Worm (Caenorhabditis elegans) whole organism, L1 larva: Measurements from ENCODE around the gene lgg-1.

Source experiments
- C04F5.9 ChIP-seq: sonication (generic microtip); optimal IDR thresholded peaks from 2 replicates; lab custom pipeline; 2016; ENCODE audit warnings: missing genetic modification characterization, missing compliant biosample characterization
- C16A3.4 ChIP-seq: fragments of 150-350 bp; optimal IDR thresholded peaks from 2 replicates; lab custom pipeline; 2014; ENCODE audit warnings: missing biosample characterization, missing genetic modification characterization
- alr-1 ChIP-seq: fragments of 200-800 bp; sonication (Bioruptor generic); optimal IDR thresholded peaks from 2 replicates; lab custom pipeline; 2018; ENCODE audit warnings: borderline replicate concordance, mild to moderate bottlenecking, missing genetic modification characterization, missing compliant biosample characterization
- ama-1 ChIP-seq: fragments of 150-350 bp; optimal IDR thresholded peaks from 2 replicates; lab custom pipeline; 2014
- ceh-63 ChIP-seq: fragments of 200-800 bp; sonication (Bioruptor generic); optimal IDR thresholded peaks from 2 replicates; lab custom pipeline; 2018; ENCODE audit warnings: mild to moderate bottlenecking, missing genetic modification characterization, missing compliant biosample characterization
- ceh-82 ChIP-seq, 3 experiments: fragments of 150-350 bp in 1 of 3; sonication (generic microtip) in 2 of 3; optimal IDR thresholded peaks; 2 replicates each; lab custom pipeline; 2014 to 2017; ENCODE audit warnings: missing biosample characterization in 3 of 3, missing genetic modification characterization in 3 of 3
- ceh-88 ChIP-seq: fragments of 200-800 bp; sonication (Bioruptor generic); IDR thresholded peaks from 2 replicates; pipeline ENCODE4 v1.3.6; 2022; ENCODE audit warnings: missing genetic modification characterization, missing compliant biosample characterization
- ceh-90 ChIP-seq: sonication (generic microtip); optimal IDR thresholded peaks from 2 replicates; lab custom pipeline; 2016; ENCODE audit warnings: missing genetic modification characterization, missing compliant biosample characterization
- ces-1 ChIP-seq: fragments of 150-350 bp; optimal IDR thresholded peaks from 2 replicates; lab custom pipeline; 2014; ENCODE audit warnings: missing biosample characterization, missing genetic modification reagents, missing genetic modification characterization
- dsc-1 ChIP-seq: sonication (generic microtip); optimal IDR thresholded peaks from 2 replicates; lab custom pipeline; 2016; ENCODE audit warnings: mild to moderate bottlenecking, missing genetic modification characterization, missing compliant biosample characterization
- efl-1 ChIP-seq, 4 experiments: fragments of 150-350 bp; optimal IDR thresholded peaks in 3 of 4; peaks in 1 of 4; 1 replicate in 1 of 4; 2 replicates in 3 of 4; lab custom pipeline; 2014; ENCODE audit warnings: missing biosample characterization in 2 of 4, missing genetic modification characterization in 2 of 4, missing genetic modification reagents in 2 of 4
- egl-27 ChIP-seq, 2 experiments: fragments of 150-350 bp in 1 of 2; sonication (generic microtip); optimal IDR thresholded peaks; 3 replicates each; lab custom pipeline; 2017 to 2018; ENCODE audit warnings: missing biosample characterization in 2 of 2, missing genetic modification characterization in 2 of 2, missing genetic modification reagents in 2 of 2
- elt-3 ChIP-seq, 6 experiments: fragments of 150-350 bp in 1 of 6; sonication (generic microtip); optimal IDR thresholded peaks; 2 replicates each; lab custom pipeline; 2017 to 2018; ENCODE audit warnings: missing biosample characterization in 6 of 6, missing genetic modification characterization in 6 of 6, inconsistent platforms in 1 of 6
- ets-5 ChIP-seq: fragments of 200-800 bp; sonication (Bioruptor generic); IDR thresholded peaks from 2 replicates; pipeline ENCODE4 v1.3.6; 2022; ENCODE audit warnings: missing genetic modification characterization, missing compliant biosample characterization
- fkh-10 ChIP-seq: sonication (generic microtip); optimal IDR thresholded peaks from 2 replicates; lab custom pipeline; 2017; ENCODE audit warnings: missing biosample characterization, missing genetic modification reagents, missing genetic modification characterization
- fkh-4 ChIP-seq: sonication (generic microtip); optimal IDR thresholded peaks from 2 replicates; lab custom pipeline; 2016; ENCODE audit warnings: missing compliant biosample characterization, missing genetic modification characterization, borderline replicate concordance
- fkh-8 ChIP-seq: sonication (generic microtip); optimal IDR thresholded peaks from 2 replicates; lab custom pipeline; 2016; ENCODE audit warnings: mild to moderate bottlenecking, missing genetic modification characterization, missing compliant biosample characterization
- fos-1 ChIP-seq: fragments of 150-350 bp; optimal IDR thresholded peaks from 2 replicates; lab custom pipeline; 2014; ENCODE audit warnings: missing biosample characterization, missing genetic modification characterization
- grh-1 ChIP-seq: fragments of 200-800 bp; sonication (Bioruptor generic); IDR thresholded peaks from 2 replicates; pipeline ENCODE4 v1.3.6; 2022; ENCODE audit warnings: missing genetic modification reagents, missing genetic modification characterization, missing compliant biosample characterization
- hlh-4 ChIP-seq: sonication (generic microtip); optimal IDR thresholded peaks from 2 replicates; lab custom pipeline; 2016; ENCODE audit warnings: mild to moderate bottlenecking, missing genetic modification characterization, missing compliant biosample characterization
- hpl-2 ChIP-seq: fragments of 150-350 bp; optimal IDR thresholded peaks from 2 replicates; lab custom pipeline; 2014; ENCODE audit warnings: missing biosample characterization, missing genetic modification reagents, missing genetic modification characterization
- irx-1 ChIP-seq: sonication (generic microtip); optimal IDR thresholded peaks from 2 replicates; lab custom pipeline; 2016; ENCODE audit warnings: missing genetic modification characterization, missing compliant biosample characterization
- jun-1 ChIP-seq: fragments of 150-350 bp; optimal IDR thresholded peaks from 2 replicates; lab custom pipeline; 2014; ENCODE audit warnings: missing biosample characterization, missing genetic modification reagents, missing genetic modification characterization
- lin-13 ChIP-seq: fragments of 150-350 bp; optimal IDR thresholded peaks from 2 replicates; lab custom pipeline; 2014; ENCODE audit warnings: missing biosample characterization, missing genetic modification reagents, missing genetic modification characterization
- lin-14 ChIP-seq: fragments of 200-800 bp; sonication (Bioruptor generic); optimal IDR thresholded peaks from 2 replicates; lab custom pipeline; 2018; ENCODE audit warnings: mild to moderate bottlenecking, missing genetic modification characterization, moderate library complexity, missing compliant biosample characterization
- lin-15B ChIP-seq: fragments of 150-350 bp; sonication (generic microtip); optimal IDR thresholded peaks from 3 replicates; lab custom pipeline; 2014; ENCODE audit warnings: missing biosample characterization, missing genetic modification characterization
- lin-39 ChIP-seq: fragments of 150-350 bp; optimal IDR thresholded peaks from 2 replicates; lab custom pipeline; 2014; ENCODE audit warnings: missing biosample characterization, missing genetic modification reagents, missing genetic modification characterization
- lir-3 ChIP-seq: sonication (generic microtip); optimal IDR thresholded peaks from 2 replicates; lab custom pipeline; 2016; ENCODE audit warnings: mild to moderate bottlenecking, missing genetic modification characterization, moderate library complexity, missing compliant biosample characterization; ENCODE audit not compliant: poor library complexity
- mdl-1 ChIP-seq, 2 experiments: fragments of 150-350 bp; optimal IDR thresholded peaks; 2 replicates each; lab custom pipeline; 2014 to 2017; ENCODE audit warnings: missing biosample characterization in 2 of 2, missing genetic modification characterization in 2 of 2, inconsistent platforms in 1 of 2
- mef-2 ChIP-seq: fragments of 150-350 bp; optimal IDR thresholded peaks from 2 replicates; lab custom pipeline; 2014; ENCODE audit warnings: missing biosample characterization, missing genetic modification characterization
- mep-1 ChIP-seq: fragments of 150-350 bp; optimal IDR thresholded peaks from 2 replicates; lab custom pipeline; 2014; ENCODE audit warnings: missing biosample characterization, missing genetic modification characterization
- nhr-11 ChIP-seq: fragments of 150-350 bp; optimal IDR thresholded peaks from 2 replicates; lab custom pipeline; 2014; ENCODE audit warnings: missing biosample characterization, missing genetic modification characterization
- nhr-12 ChIP-seq: sonication (generic microtip); optimal IDR thresholded peaks from 2 replicates; lab custom pipeline; 2017; ENCODE audit warnings: missing biosample characterization, missing genetic modification characterization
- nhr-19 ChIP-seq: fragments of 200-800 bp; sonication (Bioruptor generic); conservative IDR thresholded peaks from 2 replicates; pipeline ENCODE4 v1.3.6; 2022; ENCODE audit warnings: missing genetic modification characterization, missing compliant biosample characterization
- nhr-20 ChIP-seq: sonication (generic microtip); optimal IDR thresholded peaks from 2 replicates; lab custom pipeline; 2016; ENCODE audit warnings: mild to moderate bottlenecking, missing genetic modification characterization, missing compliant biosample characterization
- nhr-237 ChIP-seq: fragments of 150-350 bp; optimal IDR thresholded peaks from 2 replicates; lab custom pipeline; 2014; ENCODE audit warnings: missing biosample characterization, missing genetic modification characterization
- nhr-28 ChIP-seq: fragments of 150-350 bp; optimal IDR thresholded peaks from 2 replicates; lab custom pipeline; 2014; ENCODE audit warnings: missing biosample characterization, missing genetic modification characterization
- nhr-47 ChIP-seq: sonication (generic microtip); optimal IDR thresholded peaks from 2 replicates; lab custom pipeline; 2016; ENCODE audit warnings: mild to moderate bottlenecking, missing genetic modification characterization, moderate library complexity, missing compliant biosample characterization
- nhr-90 ChIP-seq: sonication (generic microtip); optimal IDR thresholded peaks from 2 replicates; lab custom pipeline; 2016; ENCODE audit warnings: mild to moderate bottlenecking, missing genetic modification characterization, missing compliant biosample characterization; ENCODE audit not compliant: poor library complexity
- pag-3 ChIP-seq: sonication (generic microtip); optimal IDR thresholded peaks from 2 replicates; lab custom pipeline; 2017; ENCODE audit warnings: missing genetic modification characterization, mild to moderate bottlenecking, missing compliant biosample characterization, antibody characterized with exemption, borderline replicate concordance; ENCODE audit not compliant: insufficient read depth
- pax-3 ChIP-seq: fragments of 200-800 bp; sonication (Bioruptor generic); optimal IDR thresholded peaks from 2 replicates; lab custom pipeline; 2018; ENCODE audit warnings: mild to moderate bottlenecking, missing genetic modification characterization, moderate library complexity, missing compliant biosample characterization
- skn-1 ChIP-seq: fragments of 150-350 bp; optimal IDR thresholded peaks from 2 replicates; lab custom pipeline; 2014; ENCODE audit warnings: missing biosample characterization, missing genetic modification characterization
- snu-23 ChIP-seq: sonication (generic microtip); optimal IDR thresholded peaks from 2 replicates; lab custom pipeline; 2016; ENCODE audit warnings: missing genetic modification characterization, missing compliant biosample characterization
- sox-4 ChIP-seq: sonication (generic microtip); optimal IDR thresholded peaks from 2 replicates; lab custom pipeline; 2016; ENCODE audit warnings: missing genetic modification characterization, missing compliant biosample characterization
- sptf-1 ChIP-seq: fragments of 150-350 bp; optimal IDR thresholded peaks from 2 replicates; lab custom pipeline; 2014; ENCODE audit warnings: missing biosample characterization, missing genetic modification characterization
- sup-37 ChIP-seq: fragments of 200-800 bp; sonication (Bioruptor generic); optimal IDR thresholded peaks from 2 replicates; lab custom pipeline; 2018; ENCODE audit warnings: mild to moderate bottlenecking, missing genetic modification characterization, missing compliant biosample characterization
- unc-62 ChIP-seq: fragments of 150-350 bp; optimal IDR thresholded peaks from 2 replicates; lab custom pipeline; 2014; ENCODE audit warnings: missing biosample characterization, missing genetic modification reagents, missing genetic modification characterization
- unc-98 ChIP-seq: fragments of 200-800 bp; sonication (Bioruptor generic); IDR thresholded peaks from 2 replicates; pipeline ENCODE4 v1.3.6; 2022; ENCODE audit warnings: missing genetic modification characterization, missing compliant biosample characterization
- zip-4 ChIP-seq: fragments of 200-800 bp; sonication (Bioruptor generic); optimal IDR thresholded peaks from 2 replicates; lab custom pipeline; 2018; ENCODE audit warnings: mild to moderate bottlenecking, missing genetic modification characterization, moderate library complexity, missing compliant biosample characterization

lgg-1 gene

ce11 chrII:6387937-6388336 is 40.4 kb upstream of the lgg-1 start, which contains the start of gene F58F12.2:
F58F12.2 (minus strand) TSS chrII:6388037.
- no peak for TF ChIP-seq fkh-10
- TF ChIP-seq ets-5, result no peak
- no peak for TF ChIP-seq fkh-8
- no peak for TF ChIP-seq nhr-19 (GFP tag; lab: Robert Waterston, UW)
- TF ChIP-seq ceh-82 (tag; optimal IDR thresholded peaks at IDR 0.05; lab: Kevin White, UChicago), result no peak
- TF ChIP-seq nhr-47 (tag; lab: Kevin White, UChicago), result no peak
- TF ChIP-seq efl-1 (optimal IDR thresholded peaks at IDR 0.05; lab: Kevin White, UChicago), result no peak
- no peak for TF ChIP-seq efl-1 (GFP tag; optimal IDR thresholded peaks at IDR 0.05 in 1 of 2; lab: Kevin White, UChicago)
- TF ChIP-seq ces-1, result no peak
- no peak for TF ChIP-seq ceh-88 (GFP tag; lab: Robert Waterston, UW)
- no peak for TF ChIP-seq lin-13
- no peak for TF ChIP-seq alr-1
- no peak for TF ChIP-seq nhr-11
- no peak for TF ChIP-seq sptf-1
- TF ChIP-seq C04F5.9 (tag; lab: Kevin White, UChicago), result no peak
- no peak for TF ChIP-seq ceh-63 (GFP tag; lab: Kevin White, UChicago)
- TF ChIP-seq snu-23, result no peak
- TF ChIP-seq pax-3 (tag; lab: Kevin White, UChicago), result no peak
- no peak for TF ChIP-seq mef-2 (tag; lab: Kevin White, UChicago)
- TF ChIP-seq ceh-90 (tag; lab: Kevin White, UChicago), result no peak
- TF ChIP-seq ama-1 (lab: Kevin White, UChicago), result no peak

- no peak for TF ChIP-seq sox-4 (tag; lab: Kevin White, UChicago)
- TF ChIP-seq nhr-12 (tag; lab: Kevin White, UChicago), result no peak
- TF ChIP-seq C16A3.4 (tag; lab: Kevin White, UChicago), result no peak
- no peak for TF ChIP-seq skn-1 (tag; lab: Kevin White, UChicago)
- no peak for TF ChIP-seq grh-1 (GFP tag; lab: Robert Waterston, UW)
- TF ChIP-seq mdl-1 (tag; optimal IDR thresholded peaks at IDR 0.05; lab: Kevin White, UChicago), result no peak
- no peak for TF ChIP-seq zip-4 (GFP tag; lab: Kevin White, UChicago)
- no peak for TF ChIP-seq snu-23
- no peak for TF ChIP-seq lin-15B (tag; lab: Kevin White, UChicago)
- TF ChIP-seq dsc-1 (tag; lab: Kevin White, UChicago), result no peak
- no peak for TF ChIP-seq fkh-4 (tag; lab: Kevin White, UChicago)
- no peak for TF ChIP-seq irx-1 (tag; lab: Kevin White, UChicago)
- no peak for TF ChIP-seq nhr-28
- no peak for TF ChIP-seq hlh-4 (tag; lab: Kevin White, UChicago)
- TF ChIP-seq hpl-2, result no peak
- no peak for TF ChIP-seq elt-3 (tag; optimal IDR thresholded peaks at IDR 0.05; lab: Kevin White, UChicago)
- TF ChIP-seq jun-1 (tag; lab: Kevin White, UChicago), result no peak
- TF ChIP-seq fos-1, result no peak
- no peak for TF ChIP-seq C04F5.9 (tag; lab: Kevin White, UChicago)
These were observed 38.9 kb upstream of the lgg-1 start, which contains the start of gene F58F12.4 for ce11 chrII:6386467-6386866. F58F12.4 (plus strand) TSS chrII:6386767.

ce11 chrII:6383183-6383695 is 35.7 kb upstream of the lgg-1 start, which contains the start of gene F58F12.1:
F58F12.1 (plus strand) TSS chrII:6383645.
- TF ChIP-seq unc-62 (GFP tag; lab: Kevin White, UChicago), result no peak
- TF ChIP-seq mep-1 (tag; lab: Kevin White, UChicago), result peak; percentile 81
- peak; percentile 62 for TF ChIP-seq nhr-20 (tag; lab: Kevin White, UChicago)
- no peak for TF ChIP-seq pag-3 (tag; lab: Kevin White, UChicago)
- no peak for TF ChIP-seq mef-2 (tag; lab: Kevin White, UChicago)
- TF ChIP-seq unc-98 (GFP tag; lab: Robert Waterston, UW), result peak; percentile 56
- TF ChIP-seq ets-5, result no peak
- TF ChIP-seq pax-3 (tag; lab: Kevin White, UChicago), result peak; percentile 38
- peak; percentile 87 for TF ChIP-seq lir-3 (tag; lab: Kevin White, UChicago)
- no peak for TF ChIP-seq fos-1
- no peak for TF ChIP-seq fkh-10
- no peak for TF ChIP-seq lin-39
- TF ChIP-seq lin-15B (tag; lab: Kevin White, UChicago), result peak; percentile 87
- peak; percentile 51 for TF ChIP-seq nhr-90 (tag; lab: Kevin White, UChicago)
- TF ChIP-seq nhr-19 (GFP tag; lab: Robert Waterston, UW), result peak; percentile 46
- no peak for TF ChIP-seq egl-27 (tag; optimal IDR thresholded peaks at IDR 0.05; lab: Kevin White, UChicago)
- peak in 1 of 2 experiments; percentile 27 for TF ChIP-seq mdl-1 (tag; optimal IDR thresholded peaks at IDR 0.05; lab: Kevin White, UChicago)
- peak; percentile 73 for TF ChIP-seq lin-14
- no peak for TF ChIP-seq alr-1
- no peak for TF ChIP-seq nhr-237
- TF ChIP-seq nhr-11, result no peak
- no peak for TF ChIP-seq sup-37 (GFP tag; lab: Kevin White, UChicago)
